Fruit fly (Drosophila melanogaster) whole organism, embryonic: ENCODE data around the gene CG17027.
A peak's percentile ranks its signal among the peaks of the same experiment; 100 is the strongest.

Source experiments
- ATbp ChIP-seq: fragments of 200-800 bp; sonication (Bioruptor generic); optimal IDR thresholded peaks from 2 replicates; lab custom pipeline; 2017; ENCODE audit warnings: missing biosample characterization, mild to moderate bottlenecking, missing genetic modification characterization, missing genetic modification reagents
- B-H2 ChIP-seq: fragments of 200-800 bp; sonication (Bioruptor generic); optimal IDR thresholded peaks from 2 replicates; lab custom pipeline; 2018; ENCODE audit warnings: missing biosample characterization, mild to moderate bottlenecking, missing genetic modification characterization
- Bgb ChIP-seq: fragments of 200-800 bp; sonication (Bioruptor generic); IDR thresholded peaks from 2 replicates; pipeline ENCODE4 v1.3.6; 2022; ENCODE audit warnings: missing biosample characterization, missing genetic modification characterization; ENCODE audit not compliant: partially characterized antibody
- CG10274 ChIP-seq: fragments of 200-800 bp; sonication (Bioruptor generic); optimal IDR thresholded peaks from 3 replicates; lab custom pipeline; 2017; ENCODE audit warnings: missing biosample characterization, mild to moderate bottlenecking, missing genetic modification characterization
- CG10321 ChIP-seq: fragments of 200-800 bp; sonication (Bioruptor generic); IDR thresholded peaks from 2 replicates; pipeline ENCODE4 v1.3.6; 2022; ENCODE audit warnings: missing biosample characterization, missing genetic modification characterization
- CG10959 ChIP-seq: fragments of 200-800 bp; sonication (Bioruptor generic); IDR thresholded peaks from 2 replicates; pipeline ENCODE4 v1.3.6; 2022; ENCODE audit warnings: missing biosample characterization, missing genetic modification characterization
- CG11093 ChIP-seq: fragments of 200-800 bp; sonication (Bioruptor generic); IDR thresholded peaks from 3 replicates; pipeline ENCODE4 v1.3.6; 2022; ENCODE audit warnings: missing biosample characterization, missing genetic modification characterization
- CG15601 ChIP-seq: fragments of 200-800 bp; sonication (Bioruptor generic); optimal IDR thresholded peaks from 3 replicates; lab custom pipeline; 2019; ENCODE audit warnings: missing biosample characterization, mild to moderate bottlenecking, missing genetic modification characterization, moderate library complexity
- CG15696 ChIP-seq: fragments of 200-800 bp; sonication (Bioruptor generic); optimal IDR thresholded peaks from 2 replicates; lab custom pipeline; 2019; ENCODE audit warnings: missing biosample characterization, mild to moderate bottlenecking, missing genetic modification characterization, moderate library complexity
- CG17568 ChIP-seq: fragments of 200-800 bp; sonication (Bioruptor generic); optimal IDR thresholded peaks from 2 replicates; lab custom pipeline; 2018; ENCODE audit warnings: missing biosample characterization, mild to moderate bottlenecking, missing genetic modification characterization, moderate library complexity
- CG18476 ChIP-seq: fragments of 200-800 bp; sonication (Bioruptor generic); optimal IDR thresholded peaks from 2 replicates; lab custom pipeline; 2016; ENCODE audit warnings: missing biosample characterization, mild to moderate bottlenecking, missing genetic modification characterization
- CG2202 ChIP-seq: fragments of 200-800 bp; sonication (Bioruptor generic); optimal IDR thresholded peaks from 2 replicates; lab custom pipeline; 2018; ENCODE audit warnings: missing biosample characterization, mild to moderate bottlenecking, missing genetic modification characterization
- CG3838 ChIP-seq: fragments of 200-800 bp; sonication (Bioruptor generic); optimal IDR thresholded peaks from 3 replicates; lab custom pipeline; 2016; ENCODE audit warnings: missing biosample characterization, missing genetic modification characterization
- CG8290 ChIP-seq, 3 experiments: fragments of 200-800 bp; sonication (Bioruptor generic); optimal IDR thresholded peaks; 2 replicates each; lab custom pipeline; 2016 to 2019; ENCODE audit warnings: missing biosample characterization in 3 of 3, missing genetic modification characterization in 3 of 3, mild to moderate bottlenecking in 2 of 3, moderate library complexity in 1 of 3
- Dip2 ChIP-seq: fragments of 200-800 bp; sonication (Bioruptor generic); IDR thresholded peaks from 2 replicates; pipeline ENCODE4 v1.3.6; 2022; ENCODE audit warnings: missing biosample characterization, missing genetic modification characterization
- Dref ChIP-seq: fragments of 200-800 bp; sonication (Bioruptor generic); IDR thresholded peaks from 2 replicates; pipeline ENCODE4 v1.3.6; 2022; ENCODE audit warnings: missing biosample characterization, missing genetic modification characterization
- Drgx ChIP-seq: fragments of 200-800 bp; sonication (Bioruptor generic); IDR thresholded peaks from 2 replicates; pipeline ENCODE4 v1.3.6; 2022; ENCODE audit warnings: missing biosample characterization, missing genetic modification characterization
- E2f1 ChIP-seq: fragments of 200-800 bp; sonication (Bioruptor generic); IDR thresholded peaks from 2 replicates; pipeline ENCODE4 v1.3.6; 2022; ENCODE audit warnings: missing biosample characterization, missing genetic modification characterization
- Fer1 ChIP-seq: fragments of 200-800 bp; sonication (Bioruptor generic); optimal IDR thresholded peaks from 2 replicates; lab custom pipeline; 2017; ENCODE audit warnings: missing biosample characterization, mild to moderate bottlenecking, missing genetic modification characterization
- H15 ChIP-seq: fragments of 200-800 bp; sonication (Bioruptor generic); IDR thresholded peaks from 3 replicates; pipeline ENCODE4 v1.3.6; 2022; ENCODE audit warnings: missing biosample characterization, missing genetic modification characterization
- Kr ChIP-seq: fragments of 200-800 bp; sonication (Bioruptor generic); optimal IDR thresholded peaks from 2 replicates; lab custom pipeline; 2017; ENCODE audit warnings: missing biosample characterization, mild to moderate bottlenecking, missing genetic modification characterization
- Nf-YC ChIP-seq: fragments of 200-800 bp; optimal IDR thresholded peaks from 3 replicates; lab custom pipeline; 2019; ENCODE audit warnings: missing biosample characterization, mild to moderate bottlenecking, missing genetic modification characterization, moderate library complexity
- NfI ChIP-seq: fragments of 200-800 bp; sonication (Bioruptor generic); optimal IDR thresholded peaks from 3 replicates; lab custom pipeline; 2018; ENCODE audit warnings: missing biosample characterization, mild to moderate bottlenecking, missing genetic modification characterization, moderate library complexity
- Oaz ChIP-seq: fragments of 200-800 bp; sonication (Bioruptor generic); IDR thresholded peaks from 2 replicates; pipeline ENCODE4 v1.3.6; 2022; ENCODE audit warnings: missing biosample characterization, missing genetic modification characterization
- Optix ChIP-seq: fragments of 200-800 bp; sonication (Bioruptor generic); IDR thresholded peaks from 3 replicates; pipeline ENCODE4 v1.3.6; 2022; ENCODE audit warnings: missing biosample characterization, missing genetic modification characterization
- PHDP ChIP-seq: fragments of 200-800 bp; sonication (Bioruptor generic); optimal IDR thresholded peaks from 3 replicates; lab custom pipeline; 2018; ENCODE audit warnings: missing biosample characterization, mild to moderate bottlenecking, missing genetic modification characterization, moderate library complexity
- Ptx1 ChIP-seq: fragments of 200-800 bp; sonication (Bioruptor generic); IDR thresholded peaks from 2 replicates; pipeline ENCODE4 v1.3.6; 2022; ENCODE audit warnings: missing biosample characterization, missing genetic modification characterization
- Rx ChIP-seq: fragments of 200-800 bp; sonication (Bioruptor generic); IDR thresholded peaks from 2 replicates; pipeline ENCODE4 v1.3.6; 2022; ENCODE audit warnings: missing biosample characterization, missing genetic modification characterization
- Sry-δ ChIP-seq: fragments of 200-800 bp; sonication (Bioruptor generic); optimal IDR thresholded peaks from 2 replicates; lab custom pipeline; 2016; ENCODE audit warnings: missing biosample characterization, missing genetic modification characterization
- TFAM ChIP-seq: fragments of 200-800 bp; sonication (Bioruptor generic); optimal IDR thresholded peaks from 2 replicates; lab custom pipeline; 2017; ENCODE audit warnings: missing biosample characterization, missing genetic modification characterization, inconsistent platforms
- Taf1 ChIP-seq: fragments of 200-800 bp; sonication (Bioruptor generic); IDR thresholded peaks from 2 replicates; pipeline ENCODE4 v1.3.6; 2022; ENCODE audit warnings: missing biosample characterization, missing genetic modification characterization
- az2 ChIP-seq: fragments of 200-800 bp; sonication (Bioruptor generic); optimal IDR thresholded peaks from 3 replicates; lab custom pipeline; 2016; ENCODE audit warnings: missing biosample characterization, missing genetic modification characterization
- bcd ChIP-seq: fragments of 200-800 bp; sonication (Bioruptor generic); optimal IDR thresholded peaks from 2 replicates; lab custom pipeline; 2017; ENCODE audit warnings: missing biosample characterization, mild to moderate bottlenecking, missing genetic modification characterization
- corto ChIP-seq: fragments of 200-800 bp; sonication (Bioruptor generic); optimal IDR thresholded peaks from 2 replicates; lab custom pipeline; 2016; ENCODE audit warnings: missing biosample characterization, mild to moderate bottlenecking, missing genetic modification characterization, moderate library complexity
- danr ChIP-seq: fragments of 200-800 bp; sonication (Bioruptor generic); IDR thresholded peaks from 2 replicates; pipeline ENCODE4 v1.3.6; 2022; ENCODE audit warnings: missing biosample characterization, missing genetic modification characterization
- disco-r ChIP-seq: fragments of 200-800 bp; sonication (Bioruptor generic); optimal IDR thresholded peaks from 2 replicates; lab custom pipeline; 2016; ENCODE audit warnings: missing biosample characterization, missing genetic modification characterization
- dpn ChIP-seq, 2 experiments: fragments of 200-800 bp; sonication (Bioruptor generic); optimal IDR thresholded peaks; 3 replicates each; lab custom pipeline; 2016; ENCODE audit warnings: missing biosample characterization in 2 of 2, missing genetic modification characterization in 2 of 2
- eyg ChIP-seq: fragments of 200-800 bp; sonication (Bioruptor generic); optimal IDR thresholded peaks from 3 replicates; lab custom pipeline; 2016; ENCODE audit warnings: missing biosample characterization, missing genetic modification characterization
- gce ChIP-seq: fragments of 200-800 bp; sonication (Bioruptor generic); IDR thresholded peaks from 3 replicates; pipeline ENCODE4 v1.3.6; 2022; ENCODE audit warnings: missing biosample characterization, missing genetic modification characterization
- gt ChIP-seq: fragments of 200-800 bp; sonication (Bioruptor generic); IDR thresholded peaks from 2 replicates; pipeline ENCODE4 v1.3.6; 2022; ENCODE audit warnings: missing biosample characterization, missing genetic modification characterization
- hbn ChIP-seq: fragments of 200-800 bp; sonication (Bioruptor generic); IDR thresholded peaks from 2 replicates; pipeline ENCODE4 v1.3.6; 2022; ENCODE audit warnings: missing biosample characterization, missing genetic modification characterization; ENCODE audit not compliant: partially characterized antibody
- nau ChIP-seq: fragments of 200-800 bp; sonication (Bioruptor generic); optimal IDR thresholded peaks from 3 replicates; lab custom pipeline; 2017; ENCODE audit warnings: missing biosample characterization, mild to moderate bottlenecking, missing genetic modification characterization, missing genetic modification reagents
- prd ChIP-seq, 3 experiments: fragments of >200 bp in 2 of 3; fragments of 200-800 bp in 1 of 3; sonication (Bioruptor generic) in 1 of 3; optimal IDR thresholded peaks in 2 of 3; IDR thresholded peaks in 1 of 3; 2 replicates in 2 of 3; 3 replicates in 1 of 3; pipeline versions ENCODE4 v1.3.6 to Lab custom; 2017 to 2022; ENCODE audit warnings: missing biosample characterization in 1 of 3, missing genetic modification characterization in 1 of 3
- sd ChIP-seq: fragments of 200-800 bp; sonication (Bioruptor generic); optimal IDR thresholded peaks from 3 replicates; lab custom pipeline; 2018; ENCODE audit warnings: missing biosample characterization, mild to moderate bottlenecking, missing genetic modification characterization, moderate library complexity
- slou ChIP-seq: fragments of 200-800 bp; sonication (Bioruptor generic); optimal IDR thresholded peaks from 3 replicates; lab custom pipeline; 2016; ENCODE audit warnings: missing biosample characterization, missing genetic modification characterization
- stc ChIP-seq: fragments of 200-800 bp; sonication (Bioruptor generic); IDR thresholded peaks from 2 replicates; pipeline ENCODE4 v1.3.6; 2022; ENCODE audit warnings: missing biosample characterization, missing genetic modification characterization
- tap ChIP-seq: fragments of 200-800 bp; optimal IDR thresholded peaks from 3 replicates; lab custom pipeline; 2019; ENCODE audit warnings: missing biosample characterization, mild to moderate bottlenecking, missing genetic modification characterization, moderate library complexity
- vnd ChIP-seq: fragments of 200-800 bp; sonication (Bioruptor generic); IDR thresholded peaks from 3 replicates; pipeline ENCODE4 v1.3.6; 2022; ENCODE audit warnings: missing biosample characterization, missing genetic modification characterization; ENCODE audit not compliant: partially characterized antibody

CG17027 gene

dm6 chr3L:16026065-16026789 is 46.3 kb downstream of the CG17027 start (continued):
- TF ChIP-seq vnd (no peak), nau (GFP tag; lab: Kevin White, UChicago) (peak; percentile 75), CG8290 (GFP tag; optimal IDR thresholded peaks at IDR 0.05; lab: Kevin White, UChicago) (peak; percentile 73), CG8290 (tag; optimal IDR thresholded peaks at IDR 0.05; lab: Kevin White, UChicago) (peak; percentile 77 to 83), prd (optimal IDR thresholded peaks at IDR 0.05; lab: Kevin White, UChicago) (no peak), prd (GFP tag; IDR thresholded peaks at IDR 0.05; lab: Robert Waterston, UW) (peak; percentile 27; the same call in 2 of the 3 replicates), CG15601 (tag; lab: Kevin White, UChicago) (peak; percentile 87), az2 (GFP tag; lab: Kevin White, UChicago) (peak; percentile 27), dpn (GFP tag; optimal IDR thresholded peaks at IDR 0.05; lab: Kevin White, UChicago) (peak in 1 of 2 experiments; percentile 58), Nf-YC (tag; lab: Kevin White, UChicago) (no peak), PHDP (peak; percentile 51), danr (GFP tag; lab: Robert Waterston, UW) (no peak), CG2202 (tag; lab: Kevin White, UChicago) (peak; percentile 87), gt (no peak), Dref (GFP tag; lab: Robert Waterston, UW) (no peak), TFAM (GFP tag; lab: Kevin White, UChicago) (no peak), ATbp (GFP tag; lab: Kevin White, UChicago) (peak; percentile 90), Dip2 (GFP tag; lab: Robert Waterston, UW) (no peak), CG10274 (peak; percentile 4), B-H2 (GFP tag; lab: Kevin White, UChicago) (peak; percentile 23), bcd (GFP tag; lab: Kevin White, UChicago) (peak; percentile 57), Rx (GFP tag; lab: Robert Waterston, UW) (0 out of 2 replicates have a peak, but pooled peaks have one; percentile 17), E2f1 (GFP tag; lab: Robert Waterston, UW) (peak; percentile 64; the same call in 1 of the 2 replicates), CG3838 (GFP tag; lab: Kevin White, UChicago) (peak; percentile 23), Drgx (peak; percentile 48; the same call in 1 of the 2 replicates), CG15696 (tag; lab: Kevin White, UChicago) (peak; percentile 69), gce (GFP tag; lab: Robert Waterston, UW) (peak; percentile 84), CG10321 (GFP tag; lab: Robert Waterston, UW) (peak; percentile 65), CG11093 (peak; percentile 37; the same call in 1 of the 3 replicates), disco-r (GFP tag; lab: Kevin White, UChicago) (peak; percentile 27), NfI (GFP tag; lab: Kevin White, UChicago) (peak; percentile 42), CG18476 (GFP tag; lab: Kevin White, UChicago) (peak; percentile 48), Kr (GFP tag; lab: Kevin White, UChicago) (peak; percentile 58), Ptx1 (0 out of 2 replicates have a peak, but pooled peaks have one; percentile 31), Oaz (no peak), sd (tag; lab: Kevin White, UChicago) (peak; percentile 41), Fer1 (GFP tag; lab: Kevin White, UChicago) (peak; percentile 54), CG10959 (peak; percentile 27; the same call in 1 of the 2 replicates), tap (tag; lab: Kevin White, UChicago) (peak; percentile 17), hbn (GFP tag; lab: Robert Waterston, UW) (no peak), eyg (GFP tag; lab: Kevin White, UChicago) (peak; percentile 23), corto (no peak), Sry-δ (GFP tag; lab: Kevin White, UChicago) (peak; percentile 12), H15 (GFP tag; lab: Robert Waterston, UW) (peak; percentile 58; the same call in 2 of the 3 replicates), Bgb (GFP tag; lab: Robert Waterston, UW) (no peak), Optix (GFP tag; lab: Robert Waterston, UW) (peak; percentile 61; the same call in 1 of the 3 replicates), CG17568 (GFP tag; lab: Kevin White, UChicago) (peak; percentile 77), slou (GFP tag; lab: Kevin White, UChicago) (peak; percentile 26), stc (GFP tag; lab: Robert Waterston, UW) (peak; percentile 50; the same call in 1 of the 2 replicates), Taf1 (no peak)
